Comparison of ENCODE assay signal across 1 worm cellular context in genomic region chrIV:7817852-7818251, ce11.
A peak's percentile ranks its signal among the peaks of the same experiment; 100 is the strongest.
TF ChIP-seq lines count a peak whose summit lies in the region.

Gene ric-3 (plus strand): TSS chrIV:7818251.

TF ChIP-seq in whole organism, L1 larva, 84 proteins besides CTCF, POLR2A, EP300 and RAD21 (continued from another document):
- TF ChIP-seq egl-13 (tag; optimal IDR thresholded peaks at IDR 0.05; lab: Kevin White, UChicago): peak; percentile 71
- peak; percentile 7 to 41 (median 31) for TF ChIP-seq dpl-1 (GFP tag; optimal IDR thresholded peaks at IDR 0.05; lab: Kevin White, UChicago)
- TF ChIP-seq C04F5.9 (tag; optimal IDR thresholded peaks at IDR 0.05; lab: Kevin White, UChicago): no peak
- no peak for TF ChIP-seq grh-1 (GFP tag; IDR thresholded peaks at IDR 0.05; lab: Robert Waterston, UW)
- peak; percentile 57 for TF ChIP-seq aly-2 (tag; optimal IDR thresholded peaks at IDR 0.05; lab: Kevin White, UChicago)
- peak; percentile 49 for TF ChIP-seq nhr-85 (tag; lab: Kevin White, UChicago)
- TF ChIP-seq pax-3 (tag; optimal IDR thresholded peaks at IDR 0.05; lab: Kevin White, UChicago): peak; percentile 42
- peak; percentile 76 for TF ChIP-seq unc-86 (tag; optimal IDR thresholded peaks at IDR 0.05; lab: Kevin White, UChicago)
- peak; percentile 50 for TF ChIP-seq nhr-20 (tag; optimal IDR thresholded peaks at IDR 0.05; lab: Kevin White, UChicago)
- TF ChIP-seq F16B12.6 (tag; optimal IDR thresholded peaks at IDR 0.05; lab: Kevin White, UChicago): no peak
- TF ChIP-seq efl-1 (optimal IDR thresholded peaks at IDR 0.05; lab: Kevin White, UChicago): peak; percentile 68 to 78
- peak; percentile 32 to 95 for TF ChIP-seq efl-1 (GFP tag; optimal IDR thresholded peaks at IDR 0.05 in 1 of 2; lab: Kevin White, UChicago)
- peak in 1 of 2 experiments; percentile 65 for TF ChIP-seq lin-35 (GFP tag; optimal IDR thresholded peaks at IDR 0.05; lab: Kevin White, UChicago)
- peak; percentile 56; the same call in 1 of the 2 replicates for TF ChIP-seq isw-1 (GFP tag; IDR thresholded peaks at IDR 0.05; lab: Robert Waterston, UW)
- TF ChIP-seq blmp-1 (tag; optimal IDR thresholded peaks at IDR 0.05; lab: Kevin White, UChicago): peak; percentile 77
- peak; percentile 72 for TF ChIP-seq tbx-2 (tag; optimal IDR thresholded peaks at IDR 0.05; lab: Kevin White, UChicago)
- TF ChIP-seq snu-23 (GFP tag; optimal IDR thresholded peaks at IDR 0.05; lab: Kevin White, UChicago): peak; percentile 78
